Worm (Caenorhabditis elegans) whole organism, L4 larva: ENCODE measurements around the gene tpan-1.

Experiments
- D1046.2 ChIP-seq: fragments of 200-800 bp; sonication (Bioruptor generic); IDR thresholded peaks from 2 replicates; pipeline ENCODE4 v1.3.6; 2022; ENCODE audit warnings: missing genetic modification characterization, missing compliant biosample characterization
- F44E2.7 ChIP-seq: fragments of 200-800 bp; sonication (Bioruptor generic); IDR thresholded peaks from 2 replicates; pipeline ENCODE4 v2.1.2; 2022; ENCODE audit warnings: missing genetic modification characterization, missing compliant biosample characterization
- T26A8.4 ChIP-seq: fragments of 200-800 bp; sonication (Bioruptor generic); IDR thresholded peaks from 2 replicates; pipeline ENCODE4 v1.3.6; 2022; ENCODE audit warnings: missing genetic modification characterization, missing compliant biosample characterization
- Y105C5A.15 ChIP-seq: fragments of 200-800 bp; sonication (Bioruptor generic); IDR thresholded peaks from 2 replicates; pipeline ENCODE4 v1.3.6; 2022; ENCODE audit warnings: missing genetic modification characterization, missing compliant biosample characterization
- Y5F2A.4 ChIP-seq: fragments of 200-800 bp; sonication (Bioruptor generic); optimal IDR thresholded peaks from 2 replicates; lab custom pipeline; 2018; ENCODE audit warnings: mild to moderate bottlenecking, missing genetic modification characterization, missing compliant biosample characterization
- aha-1 ChIP-seq: fragments of 150-350 bp; peaks from one replicate; lab custom pipeline; 2014; ENCODE audit warnings: missing biosample characterization, missing genetic modification characterization
- ceh-28 ChIP-seq: fragments of 150-350 bp; optimal IDR thresholded peaks from 2 replicates; lab custom pipeline; 2014; ENCODE audit warnings: missing biosample characterization, missing genetic modification reagents, missing genetic modification characterization
- ctbp-1 ChIP-seq: fragments of 200-800 bp; sonication (Bioruptor generic); IDR thresholded peaks from 2 replicates; pipeline ENCODE4 v1.3.6; 2022; ENCODE audit warnings: missing genetic modification reagents, missing genetic modification characterization, missing compliant biosample characterization
- daf-16 ChIP-seq, 3 experiments: sonication (generic microtip); optimal IDR thresholded peaks; 2 replicates each; lab custom pipeline; 2016 to 2017; ENCODE audit warnings: missing genetic modification characterization in 3 of 3, missing genetic modification reagents in 3 of 3, mild to moderate bottlenecking in 2 of 3, missing compliant biosample characterization in 2 of 3, missing biosample characterization in 1 of 3, moderate library complexity in 1 of 3
- daf-19 ChIP-seq: fragments of 200-800 bp; sonication (Bioruptor generic); conservative IDR thresholded peaks from 2 replicates; pipeline ENCODE4 v1.3.6; 2022; ENCODE audit warnings: missing genetic modification characterization, missing compliant biosample characterization
- daf-8 ChIP-seq: fragments of 200-800 bp; sonication (Bioruptor generic); IDR thresholded peaks from 2 replicates; pipeline ENCODE4 v1.3.6; 2022; ENCODE audit warnings: missing genetic modification characterization, missing compliant biosample characterization
- dmd-6 ChIP-seq: fragments of 200-800 bp; sonication (Bioruptor generic); IDR thresholded peaks from 2 replicates; pipeline ENCODE4 v1.3.6; 2022; ENCODE audit warnings: missing genetic modification reagents, missing genetic modification characterization, missing compliant biosample characterization
- dmd-9 ChIP-seq: fragments of 200-800 bp; sonication (Bioruptor generic); IDR thresholded peaks from 2 replicates; pipeline ENCODE4 v1.3.6; 2022; ENCODE audit warnings: missing genetic modification reagents, missing genetic modification characterization, missing compliant biosample characterization
- dve-1 ChIP-seq: sonication (generic microtip); optimal IDR thresholded peaks from 2 replicates; lab custom pipeline; 2017; ENCODE audit warnings: antibody characterized with exemption, mild to moderate bottlenecking, missing genetic modification characterization, missing compliant biosample characterization; ENCODE audit not compliant: insufficient read depth
- egl-27 ChIP-seq: sonication (generic microtip); optimal IDR thresholded peaks from 3 replicates; lab custom pipeline; 2017; ENCODE audit warnings: missing biosample characterization, missing genetic modification reagents, missing genetic modification characterization
- egl-43 ChIP-seq: fragments of 200-800 bp; sonication (Bioruptor generic); IDR thresholded peaks from 2 replicates; pipeline ENCODE4 v1.3.6; 2022; ENCODE audit warnings: missing genetic modification reagents, missing genetic modification characterization, missing compliant biosample characterization
- gei-8 ChIP-seq: fragments of 200-800 bp; sonication (Bioruptor generic); optimal IDR thresholded peaks from 2 replicates; lab custom pipeline; 2018; ENCODE audit warnings: mild to moderate bottlenecking, missing genetic modification characterization, missing compliant biosample characterization
- hlh-30 ChIP-seq: sonication (generic microtip); optimal IDR thresholded peaks from 2 replicates; lab custom pipeline; 2017; ENCODE audit warnings: antibody characterized with exemption, mild to moderate bottlenecking, missing genetic modification characterization, missing compliant biosample characterization; ENCODE audit not compliant: insufficient read depth
- jun-1 ChIP-seq: fragments of 150-350 bp; optimal IDR thresholded peaks from 2 replicates; lab custom pipeline; 2014; ENCODE audit warnings: missing biosample characterization, missing genetic modification reagents, missing genetic modification characterization
- lin-1 ChIP-seq: fragments of 200-800 bp; sonication (Bioruptor generic); IDR thresholded peaks from 2 replicates; pipeline ENCODE4 v1.3.6; 2022; ENCODE audit warnings: missing genetic modification reagents, missing genetic modification characterization, missing compliant biosample characterization
- lin-13 ChIP-seq: fragments of 150-350 bp; optimal IDR thresholded peaks from 2 replicates; lab custom pipeline; 2014; ENCODE audit warnings: missing biosample characterization, missing genetic modification reagents, missing genetic modification characterization
- lin-29 ChIP-seq: fragments of 200-800 bp; sonication (Bioruptor generic); IDR thresholded peaks from 2 replicates; pipeline ENCODE4 v1.3.6; 2022; ENCODE audit warnings: missing genetic modification reagents, missing genetic modification characterization, missing compliant biosample characterization
- madf-5 ChIP-seq, 2 experiments: fragments of 200-800 bp; sonication (Bioruptor generic); IDR thresholded peaks; 2 replicates each; pipeline ENCODE4 v1.3.6; 2022; ENCODE audit warnings: missing compliant biosample characterization in 2 of 2, missing genetic modification characterization in 2 of 2
- madf-9 ChIP-seq: fragments of 200-800 bp; sonication (Bioruptor generic); conservative IDR thresholded peaks from 2 replicates; pipeline ENCODE4 v1.3.6; 2022; ENCODE audit warnings: missing genetic modification reagents, missing genetic modification characterization, missing compliant biosample characterization
- mep-1 ChIP-seq: fragments of 150-350 bp; sonication (generic microtip); optimal IDR thresholded peaks from 3 replicates; lab custom pipeline; 2014; ENCODE audit warnings: missing biosample characterization, missing genetic modification characterization
- nhr-41 ChIP-seq: fragments of 200-800 bp; sonication (Bioruptor generic); IDR thresholded peaks from 2 replicates; pipeline ENCODE4 v1.3.6; 2022; ENCODE audit warnings: missing genetic modification reagents, missing genetic modification characterization, missing compliant biosample characterization
- nhr-42 ChIP-seq: fragments of 200-800 bp; sonication (Bioruptor generic); IDR thresholded peaks from 2 replicates; pipeline ENCODE4 v1.3.6; 2022; ENCODE audit warnings: missing genetic modification characterization, missing compliant biosample characterization
- nhr-6 ChIP-seq: fragments of 150-350 bp; optimal IDR thresholded peaks from 2 replicates; lab custom pipeline; 2014; ENCODE audit warnings: missing biosample characterization, missing genetic modification characterization
- nhr-76 ChIP-seq: fragments of 150-350 bp; optimal IDR thresholded peaks from 2 replicates; lab custom pipeline; 2014; ENCODE audit warnings: missing biosample characterization, missing genetic modification characterization
- pha-4 ChIP-seq, 2 experiments: fragments of 150-350 bp in 1 of 2; fragments of 200-800 bp in 1 of 2; sonication (Bioruptor generic) in 1 of 2; IDR thresholded peaks in 1 of 2; optimal IDR thresholded peaks in 1 of 2; 2 replicates each; pipeline versions ENCODE4 v1.3.6 to Lab custom; 2014 to 2022; ENCODE audit warnings: missing genetic modification characterization in 2 of 2, missing genetic modification reagents in 2 of 2, missing biosample characterization in 1 of 2, missing compliant biosample characterization in 1 of 2
- php-3 ChIP-seq: fragments of 200-800 bp; sonication (Bioruptor generic); IDR thresholded peaks from 2 replicates; pipeline ENCODE4 v1.3.6; 2022; ENCODE audit warnings: missing genetic modification reagents, missing genetic modification characterization, missing compliant biosample characterization
- rbr-2 ChIP-seq: sonication (generic microtip); optimal IDR thresholded peaks from 2 replicates; lab custom pipeline; 2016; ENCODE audit warnings: missing genotype, missing genetic modification characterization, missing compliant biosample characterization
- saeg-2 ChIP-seq: fragments of 200-800 bp; sonication (Bioruptor generic); IDR thresholded peaks from 2 replicates; pipeline ENCODE4 v1.3.6; 2022; ENCODE audit warnings: missing genetic modification reagents, missing genetic modification characterization, missing compliant biosample characterization
- set-16 ChIP-seq: fragments of 200-800 bp; sonication (Bioruptor generic); IDR thresholded peaks from 2 replicates; pipeline ENCODE4 v1.3.6; 2022; ENCODE audit warnings: missing genetic modification reagents, missing genetic modification characterization, missing compliant biosample characterization
- snpc-1.2 ChIP-seq: fragments of 200-800 bp; sonication (Bioruptor generic); IDR thresholded peaks from 2 replicates; pipeline ENCODE4 v1.3.6; 2022; ENCODE audit warnings: missing genetic modification reagents, missing genetic modification characterization, missing compliant biosample characterization
- spr-1 ChIP-seq: sonication (generic microtip); optimal IDR thresholded peaks from 2 replicates; lab custom pipeline; 2016; ENCODE audit warnings: mild to moderate bottlenecking, missing genetic modification characterization, missing compliant biosample characterization
- spr-3 ChIP-seq: fragments of 200-800 bp; sonication (Bioruptor generic); optimal IDR thresholded peaks from 2 replicates; lab custom pipeline; 2018; ENCODE audit warnings: mild to moderate bottlenecking, missing genetic modification characterization, missing compliant biosample characterization
- unc-39 ChIP-seq: sonication (generic microtip); optimal IDR thresholded peaks from 2 replicates; lab custom pipeline; 2017; ENCODE audit warnings: missing biosample characterization, missing genetic modification characterization
- zfp-3 ChIP-seq: fragments of 200-800 bp; sonication (Bioruptor generic); conservative IDR thresholded peaks from 2 replicates; pipeline ENCODE4 v1.3.6; 2022; ENCODE audit warnings: missing genetic modification reagents, missing genetic modification characterization, missing compliant biosample characterization
- zip-2 ChIP-seq: fragments of 150-350 bp; optimal IDR thresholded peaks from 2 replicates; lab custom pipeline; 2014; ENCODE audit warnings: missing biosample characterization, missing genetic modification characterization

tpan-1 gene

ce11 chrV:20753838-20754503, 35.3 kb upstream of the tpan-1 start (continued):
- no peak for TF ChIP-seq daf-19 (GFP tag; lab: Robert Waterston, UW)
- TF ChIP-seq mep-1 (tag; lab: Kevin White, UChicago): no peak
- no peak for TF ChIP-seq daf-8 (GFP tag; lab: Robert Waterston, UW)
- TF ChIP-seq spr-3: no peak
- TF ChIP-seq zip-2 (tag; lab: Kevin White, UChicago): no peak
- TF ChIP-seq lin-29 (GFP tag; lab: Robert Waterston, UW): no peak
- TF ChIP-seq php-3 (GFP tag; lab: Robert Waterston, UW): no peak
- TF ChIP-seq Y105C5A.15 (GFP tag; lab: Robert Waterston, UW): no peak
- no peak for TF ChIP-seq rbr-2
- no peak for TF ChIP-seq egl-27
- TF ChIP-seq spr-1: no peak
- no peak for TF ChIP-seq lin-1 (GFP tag; lab: Robert Waterston, UW)
- TF ChIP-seq madf-5 (GFP tag; IDR thresholded peaks at IDR 0.05; lab: Robert Waterston, UW): no peak
- no peak for TF ChIP-seq gei-8 (GFP tag; lab: Kevin White, UChicago)
- TF ChIP-seq aha-1 (tag; lab: Kevin White, UChicago): no peak

DNA sequence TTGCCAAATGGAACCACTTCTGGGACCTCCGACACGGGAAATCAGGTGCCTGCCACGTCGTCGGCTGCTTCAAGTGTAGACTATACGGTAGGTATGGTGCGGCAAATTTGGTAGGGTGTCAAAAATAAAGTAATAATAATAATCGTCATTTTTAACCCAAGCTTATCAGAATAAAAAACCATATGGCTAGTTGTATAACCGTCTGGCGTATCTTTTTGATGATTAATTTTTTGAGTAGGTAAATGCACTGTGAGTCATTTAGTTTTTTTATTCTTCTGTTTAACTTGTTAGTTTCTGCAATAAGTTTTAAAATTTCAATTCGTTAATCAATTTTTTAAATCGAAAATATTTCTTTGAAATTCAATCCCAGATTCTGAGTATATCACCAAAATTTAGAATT, 33.8 kb upstream of the tpan-1 start:
- peak; percentile 69 for TF ChIP-seq aha-1 (tag; lab: Kevin White, UChicago)
- no peak for TF ChIP-seq spr-1
- TF ChIP-seq jun-1 (tag; lab: Kevin White, UChicago): no peak
- peak; percentile 6; the same call in 1 of the 2 replicates for TF ChIP-seq pha-4 (GFP tag; IDR thresholded peaks at IDR 0.05; lab: Robert Waterston, UW)
- peak; percentile 81 for TF ChIP-seq pha-4 (tag; optimal IDR thresholded peaks at IDR 0.05; lab: Kevin White, UChicago)
- peak; percentile 21 for TF ChIP-seq dve-1
- no peak for TF ChIP-seq daf-16 (GFP tag; optimal IDR thresholded peaks at IDR 0.05; lab: Kevin White, UChicago)
- peak; percentile 6 for TF ChIP-seq daf-16 (tag; optimal IDR thresholded peaks at IDR 0.05; lab: Kevin White, UChicago)
- TF ChIP-seq saeg-2: no peak

DNA sequence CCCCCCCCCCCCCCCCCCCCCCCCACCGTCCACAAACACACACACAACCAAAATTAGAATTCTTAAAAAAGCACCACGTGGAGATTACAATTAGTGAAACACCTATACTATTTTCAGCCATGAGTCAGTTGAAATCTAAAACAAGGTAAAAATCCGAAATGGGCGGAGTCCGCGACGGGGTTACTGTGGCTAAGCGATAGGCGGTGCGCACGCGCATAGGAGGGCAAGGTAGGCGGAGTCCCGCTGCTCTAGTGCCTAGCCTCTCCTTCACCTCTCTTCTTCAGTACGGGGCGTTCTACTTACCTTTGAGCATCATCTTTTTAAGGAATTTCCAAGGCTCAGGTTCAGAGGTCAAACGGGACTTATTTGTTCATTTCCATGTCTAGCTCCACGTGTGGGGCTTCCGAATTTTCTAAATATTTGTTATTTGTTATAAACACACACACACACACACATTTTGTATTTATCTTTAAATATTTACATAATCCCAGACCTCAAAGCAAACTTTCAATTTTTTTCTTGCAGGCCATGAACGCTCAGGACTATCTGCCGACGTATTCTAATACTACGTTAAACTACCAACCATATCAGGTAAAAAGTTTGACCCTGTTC, 32.8 kb upstream of the tpan-1 start:
- TF ChIP-seq dmd-9: no peak
- TF ChIP-seq F44E2.7 (GFP tag; lab: Robert Waterston, UW): 0 out of 2 replicates have a peak, but pooled peaks have one; percentile 43
- peak; percentile 38; the same call in 1 of the 2 replicates for TF ChIP-seq set-16
- no peak for TF ChIP-seq madf-9 (GFP tag; lab: Robert Waterston, UW)
- no peak for TF ChIP-seq unc-39
- TF ChIP-seq pha-4 (GFP tag; IDR thresholded peaks at IDR 0.05; lab: Robert Waterston, UW): no peak
- peak; percentile 89 for TF ChIP-seq pha-4 (tag; optimal IDR thresholded peaks at IDR 0.05; lab: Kevin White, UChicago)

- TF ChIP-seq daf-16 (GFP tag; optimal IDR thresholded peaks at IDR 0.05; lab: Kevin White, UChicago): no peak
- TF ChIP-seq daf-16 (tag; optimal IDR thresholded peaks at IDR 0.05; lab: Kevin White, UChicago): no peak
- TF ChIP-seq Y5F2A.4 (GFP tag; lab: Kevin White, UChicago): no peak
- TF ChIP-seq nhr-41 (GFP tag; lab: Robert Waterston, UW): no peak
- TF ChIP-seq madf-9 (GFP tag; lab: Robert Waterston, UW): no peak
- no peak for TF ChIP-seq zfp-3 (GFP tag; lab: Robert Waterston, UW)
- no peak for TF ChIP-seq dmd-6 (GFP tag; lab: Robert Waterston, UW)
- no peak for TF ChIP-seq pha-4 (GFP tag; IDR thresholded peaks at IDR 0.05; lab: Robert Waterston, UW)
- TF ChIP-seq pha-4 (tag; optimal IDR thresholded peaks at IDR 0.05; lab: Kevin White, UChicago): no peak
- 0 out of 2 replicates have a peak, but pooled peaks have one; percentile 36 for TF ChIP-seq egl-43
- no peak for TF ChIP-seq madf-5 (GFP tag; IDR thresholded peaks at IDR 0.05; lab: Robert Waterston, UW)
- no peak for TF ChIP-seq D1046.2 (GFP tag; lab: Robert Waterston, UW)
- TF ChIP-seq aha-1 (tag; lab: Kevin White, UChicago): no peak
- TF ChIP-seq snpc-1.2 (GFP tag; lab: Robert Waterston, UW): no peak
- no peak for TF ChIP-seq T26A8.4
- no peak for TF ChIP-seq ctbp-1 (GFP tag; lab: Robert Waterston, UW)
- peak; percentile 62; the same call in 1 of the 2 replicates for TF ChIP-seq set-16
- TF ChIP-seq hlh-30 (tag; lab: Kevin White, UChicago): no peak
- no peak for TF ChIP-seq nhr-76 (tag; lab: Kevin White, UChicago)
- TF ChIP-seq php-3 (GFP tag; lab: Robert Waterston, UW): 0 out of 2 replicates have a peak, but pooled peaks have one; percentile 21
- no peak for TF ChIP-seq lin-13 (GFP tag; lab: Kevin White, UChicago)
- no peak for TF ChIP-seq ceh-28 (tag; lab: Kevin White, UChicago)
- TF ChIP-seq nhr-6 (tag; lab: Kevin White, UChicago): no peak
- TF ChIP-seq saeg-2: no peak
- no peak for TF ChIP-seq mep-1 (tag; lab: Kevin White, UChicago)
- no peak for TF ChIP-seq nhr-42 (GFP tag; lab: Robert Waterston, UW)
Observed at ce11 chrV:20757255-20757654, 32.0 kb upstream of the tpan-1 start.
